Fruit fly (Drosophila melanogaster) Kc167 (cell line): ENCODE results near the gene GatA.

Experiments used
- Myc ChIP-seq: fragments of >200 bp; optimal IDR thresholded peaks from 2 replicates; lab custom pipeline; 2017; ENCODE audit warnings: missing external identifiers
- Sin3A ChIP-seq: fragments of >200 bp; optimal IDR thresholded peaks from 2 replicates; lab custom pipeline; 2018; ENCODE audit warnings: missing external identifiers
- h ChIP-seq: fragments of >200 bp; optimal IDR thresholded peaks from 3 replicates; lab custom pipeline; 2018; ENCODE audit warnings: missing external identifiers
- insv ChIP-seq: fragments of >200 bp; optimal IDR thresholded peaks from 3 replicates; lab custom pipeline; 2018; ENCODE audit warnings: missing external identifiers
- psq ChIP-seq: fragments of >200 bp; optimal IDR thresholded peaks from 2 replicates; lab custom pipeline; 2017; ENCODE audit warnings: missing external identifiers
- ttk ChIP-seq: sonication (Bioruptor generic); optimal IDR thresholded peaks from 2 replicates; lab custom pipeline; 2017; ENCODE audit warnings: missing external identifiers

Gene GatA

dm6 chr3R:19028758-19029157 lies at the start of gene GatA, which contains the start of gene P5cr:
GatA (minus strand) TSS chr3R:19028857.
P5cr (plus strand) TSS chr3R:19028931.
- TF ChIP-seq insv (lab: Kevin White, UChicago), result no peak
- TF ChIP-seq h (lab: Kevin White, UChicago), result no peak
- no peak for TF ChIP-seq Myc
- TF ChIP-seq Sin3A, result no peak
- no peak for TF ChIP-seq ttk (lab: Kevin White, UChicago)
- no peak for TF ChIP-seq psq

- no peak for TF ChIP-seq insv (lab: Kevin White, UChicago)
- TF ChIP-seq ttk (lab: Kevin White, UChicago), result no peak
- no peak for TF ChIP-seq psq
- TF ChIP-seq h (lab: Kevin White, UChicago), result no peak
- no peak for TF ChIP-seq Myc
- TF ChIP-seq Sin3A, result no peak
Observed at dm6 chr3R:19077856-19078255, 49.2 kb upstream of the GatA start.

DNA sequence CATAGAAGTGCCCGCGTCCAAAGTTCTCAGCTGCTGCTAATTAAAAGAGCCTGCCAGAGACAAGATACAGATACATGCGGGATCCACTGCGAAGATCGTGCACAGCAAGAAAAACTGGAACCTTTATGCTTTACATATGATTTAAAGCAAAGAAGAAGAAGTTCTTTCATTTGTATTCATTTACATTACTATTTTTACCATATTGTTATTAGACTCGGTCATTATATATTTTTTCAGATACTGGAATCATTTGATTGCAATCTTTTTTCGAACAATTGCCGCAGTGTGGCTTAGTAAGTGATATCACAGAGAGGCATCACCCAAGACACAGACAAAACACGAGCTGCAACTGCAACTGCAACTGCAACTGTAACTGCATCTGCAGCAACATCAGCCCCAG lies 46.5 kb upstream of the GatA start:
- TF ChIP-seq h (lab: Kevin White, UChicago), result no peak

DNA sequence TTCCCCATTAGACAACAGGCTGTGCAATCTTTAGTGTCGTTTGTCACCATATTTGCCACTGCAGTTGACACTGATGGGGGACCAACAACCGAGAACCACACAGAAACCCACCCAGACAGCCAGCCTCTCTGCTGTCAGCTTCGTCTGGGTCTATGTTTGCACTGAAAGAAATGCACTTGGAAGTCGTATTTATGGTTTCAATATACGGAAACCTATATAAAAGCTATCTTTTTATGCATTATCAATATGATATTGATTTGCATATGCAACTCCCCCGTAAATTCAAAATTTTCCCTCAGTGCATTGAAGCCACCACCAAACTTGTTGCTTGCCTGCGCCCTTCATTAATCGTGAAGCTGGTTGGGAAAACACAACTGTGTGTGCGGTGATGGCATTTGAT lies 45.5 kb upstream of the GatA start:
- TF ChIP-seq insv (lab: Kevin White, UChicago) (no peak), Sin3A (no peak), h (lab: Kevin White, UChicago) (no peak)

- TF ChIP-seq h (lab: Kevin White, UChicago) (no peak), Sin3A (no peak), insv (lab: Kevin White, UChicago) (no peak), Myc (no peak), ttk (lab: Kevin White, UChicago) (no peak), psq (no peak)
Observed at dm6 chr3R:19073002-19073401, 44.3 kb upstream of the GatA start.

- no peak for TF ChIP-seq psq
- TF ChIP-seq Myc, result no peak
- no peak for TF ChIP-seq insv (lab: Kevin White, UChicago)
- no peak for TF ChIP-seq h (lab: Kevin White, UChicago)
- no peak for TF ChIP-seq ttk (lab: Kevin White, UChicago)
- no peak for TF ChIP-seq Sin3A
Observed at dm6 chr3R:19071951-19072350, 43.3 kb upstream of the GatA start.

DNA sequence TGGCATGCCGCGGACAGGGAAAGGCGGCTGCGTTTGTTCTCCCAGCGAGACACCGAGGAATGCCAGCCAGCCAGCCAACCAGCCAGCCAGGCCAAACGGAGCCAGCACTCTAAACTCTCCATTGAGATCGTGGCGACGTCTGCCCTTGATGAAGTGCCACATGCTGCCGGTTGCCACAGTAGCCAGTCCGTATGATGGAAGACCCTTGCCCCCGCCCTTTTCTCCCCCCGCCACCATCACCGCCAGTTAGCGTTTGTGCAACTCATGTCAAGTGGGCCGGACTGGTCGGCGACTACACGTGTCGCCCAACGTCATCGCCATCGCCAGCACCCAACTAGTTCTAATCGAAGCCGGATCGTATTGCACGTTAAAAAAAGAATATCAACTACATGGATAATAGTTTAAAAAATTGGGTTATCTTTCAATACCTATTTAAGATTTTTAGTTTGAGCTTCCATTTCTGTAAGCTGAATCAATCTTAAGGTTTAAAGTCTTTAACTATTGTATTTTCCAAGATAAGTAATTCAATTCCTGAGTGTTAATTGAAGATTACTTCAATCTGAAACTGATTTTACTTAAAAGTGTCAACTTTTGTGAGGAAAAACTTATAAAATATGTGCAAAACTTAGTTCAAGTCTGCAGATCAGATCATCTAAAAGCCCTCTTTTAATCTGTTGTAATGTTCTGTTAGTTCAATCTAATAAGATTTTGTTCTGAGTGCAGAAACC lies 41.7 kb upstream of the GatA start:
- TF ChIP-seq ttk (lab: Kevin White, UChicago) (no peak), Myc (no peak), Sin3A (no peak)

- no peak for TF ChIP-seq ttk (lab: Kevin White, UChicago)
- no peak for TF ChIP-seq h (lab: Kevin White, UChicago)
- no peak for TF ChIP-seq insv (lab: Kevin White, UChicago)
- TF ChIP-seq Sin3A, result no peak
- no peak for TF ChIP-seq psq
- no peak for TF ChIP-seq Myc
Observed at dm6 chr3R:19069740-19070139, 41.1 kb upstream of the GatA start.

DNA sequence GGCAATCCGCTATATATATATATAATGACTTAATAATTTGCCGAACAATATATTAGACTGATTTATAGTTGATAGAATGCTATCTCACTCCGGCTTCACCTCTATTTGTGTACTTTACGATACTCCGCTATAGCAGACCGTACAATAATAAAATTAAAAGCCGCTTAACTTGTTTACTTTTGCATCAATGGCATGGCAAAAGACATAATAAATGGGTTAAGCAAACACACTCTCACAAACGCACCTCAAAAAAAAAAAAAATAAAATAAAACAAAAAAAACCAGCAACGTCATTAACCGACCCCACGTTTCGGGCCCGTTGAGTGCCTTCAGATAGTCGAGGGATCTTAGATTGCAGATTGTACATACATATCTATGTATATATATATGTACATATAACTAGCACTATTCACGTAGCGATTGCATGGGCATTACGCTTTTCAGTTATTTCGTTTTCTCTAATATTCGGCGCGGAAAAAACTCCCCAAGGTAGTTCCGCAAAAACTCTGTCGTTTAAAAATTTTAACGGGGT lies 39.3 kb upstream of the GatA start:
- no peak for TF ChIP-seq ttk (lab: Kevin White, UChicago)
- no peak for TF ChIP-seq psq
- no peak for TF ChIP-seq h (lab: Kevin White, UChicago)
- no peak for TF ChIP-seq Myc
- no peak for TF ChIP-seq Sin3A
- no peak for TF ChIP-seq insv (lab: Kevin White, UChicago)

- no peak for TF ChIP-seq Myc
- TF ChIP-seq ttk (lab: Kevin White, UChicago), result no peak
- TF ChIP-seq insv (lab: Kevin White, UChicago), result no peak
- no peak for TF ChIP-seq h (lab: Kevin White, UChicago)
- no peak for TF ChIP-seq psq
- TF ChIP-seq Sin3A, result no peak
Observed at dm6 chr3R:19066965-19067614, 38.4 kb upstream of the GatA start.

- TF ChIP-seq ttk (lab: Kevin White, UChicago) (no peak), Myc (no peak), insv (lab: Kevin White, UChicago) (no peak), h (lab: Kevin White, UChicago) (no peak), Sin3A (no peak), psq (no peak)
Observed at dm6 chr3R:19065474-19065873, 36.8 kb upstream of the GatA start.

- no peak for TF ChIP-seq psq
- TF ChIP-seq ttk (lab: Kevin White, UChicago), result no peak
- TF ChIP-seq Sin3A, result no peak
- TF ChIP-seq insv (lab: Kevin White, UChicago), result no peak
- TF ChIP-seq h (lab: Kevin White, UChicago), result no peak
- TF ChIP-seq Myc, result no peak
Observed at dm6 chr3R:19064037-19064664, 35.5 kb upstream of the GatA start.

- TF ChIP-seq Sin3A (no peak), insv (lab: Kevin White, UChicago) (no peak), h (lab: Kevin White, UChicago) (no peak), Myc (no peak), psq (no peak), ttk (lab: Kevin White, UChicago) (no peak)
Observed at dm6 chr3R:19062549-19062948, 33.9 kb upstream of the GatA start.
